Worm (Caenorhabditis elegans) whole organism, young adult: ENCODE results near the gene R07E5.7.

Experiments used
- B0261.1 ChIP-seq: sonication (generic microtip); optimal IDR thresholded peaks from 2 replicates; lab custom pipeline; 2016; ENCODE audit warnings: mild to moderate bottlenecking, missing genetic modification characterization, moderate library complexity, missing compliant biosample characterization
- T07F8.4 ChIP-seq: sonication (generic microtip); optimal IDR thresholded peaks from 2 replicates; lab custom pipeline; 2016; ENCODE audit warnings: mild to moderate bottlenecking, missing genetic modification characterization, moderate library complexity, missing compliant biosample characterization
- bed-2 ChIP-seq: fragments of 200-800 bp; sonication (Bioruptor generic); IDR thresholded peaks from 2 replicates; pipeline ENCODE4 v1.3.6; 2022; ENCODE audit warnings: missing genetic modification reagents, missing genetic modification characterization, missing compliant biosample characterization
- dpl-1 ChIP-seq: fragments of 150-350 bp; optimal IDR thresholded peaks from 2 replicates; lab custom pipeline; 2014; ENCODE audit warnings: missing biosample characterization, missing genetic modification reagents, missing genetic modification characterization
- egrh-3 ChIP-seq: fragments of 200-800 bp; sonication (Bioruptor generic); IDR thresholded peaks from 2 replicates; pipeline ENCODE4 v1.3.6; 2022; ENCODE audit warnings: missing genetic modification reagents, missing genetic modification characterization, missing compliant biosample characterization
- madf-10 ChIP-seq: sonication (generic microtip); optimal IDR thresholded peaks from 2 replicates; lab custom pipeline; 2016; ENCODE audit warnings: mild to moderate bottlenecking, missing genetic modification characterization, missing compliant biosample characterization
- madf-3 ChIP-seq: fragments of 200-800 bp; sonication (Bioruptor generic); IDR thresholded peaks from 2 replicates; pipeline ENCODE4 v1.3.6; 2022; ENCODE audit warnings: missing genetic modification reagents, missing genetic modification characterization, missing compliant biosample characterization
- mcd-1 ChIP-seq: fragments of 200-800 bp; sonication (Bioruptor generic); IDR thresholded peaks from 2 replicates; pipeline ENCODE4 v1.3.6; 2022; ENCODE audit warnings: missing genetic modification reagents, missing genetic modification characterization, missing compliant biosample characterization
- snpc-1.1 ChIP-seq: sonication (generic microtip); optimal IDR thresholded peaks from 2 replicates; lab custom pipeline; 2017; ENCODE audit warnings: missing genetic modification characterization, mild to moderate bottlenecking, missing compliant biosample characterization, antibody characterized with exemption, moderate library complexity, missing genotype, missing genetic modification reagents; ENCODE audit not compliant: insufficient read depth
- unc-130 ChIP-seq: sonication (generic microtip); optimal IDR thresholded peaks from 2 replicates; lab custom pipeline; 2016; ENCODE audit warnings: missing genetic modification reagents, missing genetic modification characterization, missing compliant biosample characterization
- unc-62 ChIP-seq: fragments of 150-350 bp; optimal IDR thresholded peaks from 2 replicates; lab custom pipeline; 2014; ENCODE audit warnings: missing biosample characterization, missing genetic modification reagents, missing genetic modification characterization

- TF ChIP-seq egrh-3 (GFP tag; lab: Robert Waterston, UW) (no peak), mcd-1 (GFP tag; lab: Robert Waterston, UW) (no peak), B0261.1 (no peak), T07F8.4 (tag; lab: Kevin White, UChicago) (no peak), unc-130 (no peak), unc-62 (GFP tag; lab: Kevin White, UChicago) (no peak), madf-3 (GFP tag; lab: Robert Waterston, UW) (no peak), madf-10 (no peak), bed-2 (GFP tag; lab: Robert Waterston, UW) (no peak), snpc-1.1 (tag; lab: Kevin White, UChicago) (no peak), dpl-1 (GFP tag; lab: Kevin White, UChicago) (no peak)
These were observed 17.8 kb downstream of the R07E5.7 start, which contains the start of gene R07E5.15 for ce11 chrIII:4401142-4401541.
